Fruit fly (Drosophila melanogaster) whole organism, wandering third instar larva: Measurements from ENCODE around the gene Pmm2.

Source experiments
- Abd-B ChIP-seq: fragments of >200 bp; optimal IDR thresholded peaks from 2 replicates; lab custom pipeline; 2017; ENCODE audit warnings: missing biosample characterization, missing genetic modification characterization
- CG32264 ChIP-seq: fragments of 200-800 bp; sonication (Bioruptor generic); optimal IDR thresholded peaks from 2 replicates; lab custom pipeline; 2016; ENCODE audit warnings: missing biosample characterization, missing genetic modification characterization
- CG9705 ChIP-seq: fragments of 200-800 bp; sonication (Bioruptor generic); optimal IDR thresholded peaks from 2 replicates; lab custom pipeline; 2018; ENCODE audit warnings: missing biosample characterization, mild to moderate bottlenecking, missing genetic modification characterization
- CrebA ChIP-seq: fragments of 200-800 bp; sonication (Bioruptor generic); optimal IDR thresholded peaks from 2 replicates; lab custom pipeline; 2016; ENCODE audit warnings: missing biosample characterization, mild to moderate bottlenecking, missing genetic modification characterization, borderline replicate concordance
- Dfd ChIP-seq: fragments of >200 bp; optimal IDR thresholded peaks from 2 replicates; lab custom pipeline; 2017; ENCODE audit warnings: missing biosample characterization, missing genetic modification characterization
- Dif ChIP-seq: fragments of 200-275, 200-300 bp; sonication (Bioruptor generic); optimal IDR thresholded peaks from 2 replicates; lab custom pipeline; 2018; ENCODE audit warnings: missing biosample characterization, missing genetic modification characterization; ENCODE audit not compliant: partially characterized antibody
- GATAd ChIP-seq: sonication (Bioruptor generic); optimal IDR thresholded peaks from 2 replicates; lab custom pipeline; 2016; ENCODE audit warnings: missing biosample characterization, missing genetic modification characterization
- HLH106 ChIP-seq: fragments of 200-800 bp; optimal IDR thresholded peaks from 3 replicates; lab custom pipeline; 2019; ENCODE audit warnings: missing biosample characterization, mild to moderate bottlenecking, missing genetic modification characterization, moderate library complexity
- Hnf4 ChIP-seq: fragments of 200-800 bp; sonication (Bioruptor generic); optimal IDR thresholded peaks from 2 replicates; lab custom pipeline; 2016; ENCODE audit warnings: missing biosample characterization, mild to moderate bottlenecking, missing genetic modification characterization
- Hr78 ChIP-seq: fragments of >200 bp; optimal IDR thresholded peaks from 2 replicates; lab custom pipeline; 2017; ENCODE audit warnings: missing biosample characterization, missing genetic modification characterization
- Hr83 ChIP-seq: fragments of 200-300 bp; sonication (Bioruptor generic); optimal IDR thresholded peaks from 2 replicates; lab custom pipeline; 2016; ENCODE audit warnings: missing biosample characterization, mild to moderate bottlenecking, missing genetic modification characterization, moderate library complexity; ENCODE audit not compliant: poor library complexity, severe bottlenecking
- Jra ChIP-seq: sonication (Bioruptor generic); optimal IDR thresholded peaks from 2 replicates; lab custom pipeline; 2016; ENCODE audit warnings: missing biosample characterization, missing genetic modification characterization
- Mio ChIP-seq: sonication (Bioruptor generic); optimal IDR thresholded peaks from 2 replicates; lab custom pipeline; 2016; ENCODE audit warnings: missing biosample characterization, missing genetic modification characterization
- Myc ChIP-seq: fragments of >200 bp; optimal IDR thresholded peaks from 2 replicates; lab custom pipeline; 2017
- N ChIP-seq: fragments of >200 bp; optimal IDR thresholded peaks from 2 replicates; lab custom pipeline; 2018; ENCODE audit warnings: missing biosample characterization, missing external identifiers, missing genetic modification characterization
- OdsH ChIP-seq: fragments of 200-800 bp; sonication (Bioruptor generic); optimal IDR thresholded peaks from 2 replicates; lab custom pipeline; 2016; ENCODE audit warnings: missing biosample characterization, mild to moderate bottlenecking, missing genetic modification characterization
- Rel ChIP-seq, 2 experiments: fragments of 200-800 bp; sonication (Bioruptor generic) in 1 of 2; optimal IDR thresholded peaks; 2 replicates in 1 of 2; 3 replicates in 1 of 2; lab custom pipeline; 2016 to 2019; ENCODE audit warnings: mild to moderate bottlenecking in 2 of 2, missing biosample characterization in 2 of 2, missing genetic modification characterization in 2 of 2, moderate library complexity in 1 of 2
- Sp1 ChIP-seq: fragments of 200-800 bp; sonication (Bioruptor generic); optimal IDR thresholded peaks from 3 replicates; lab custom pipeline; 2019; ENCODE audit warnings: missing biosample characterization, mild to moderate bottlenecking, missing genetic modification characterization, moderate library complexity
- Vsx2 ChIP-seq: fragments of 200-300, 225-300 bp; sonication (Bioruptor generic); optimal IDR thresholded peaks from 2 replicates; lab custom pipeline; 2018; ENCODE audit warnings: missing biosample characterization, missing genetic modification characterization; ENCODE audit not compliant: partially characterized antibody
- br ChIP-seq: fragments of 200-800 bp; sonication (Bioruptor generic); optimal IDR thresholded peaks from 2 replicates; lab custom pipeline; 2016; ENCODE audit warnings: missing biosample characterization, missing genetic modification characterization
- brk ChIP-seq: fragments of 200-800 bp; sonication (Bioruptor generic); optimal IDR thresholded peaks from 2 replicates; lab custom pipeline; 2016; ENCODE audit warnings: missing biosample characterization, mild to moderate bottlenecking, missing genetic modification characterization
- dl ChIP-seq, 2 experiments: fragments of 175-275, 200-275 bp in 1 of 2; fragments of 200-275 bp in 1 of 2; sonication (Bioruptor generic); optimal IDR thresholded peaks; lab custom pipeline; 2018; ENCODE audit warnings: mild to moderate bottlenecking in 2 of 2, missing biosample characterization in 2 of 2, missing genetic modification characterization in 2 of 2, moderate library complexity in 2 of 2; ENCODE audit not compliant: partially characterized antibody in 2 of 2, insufficient read depth in 1 of 2
- dmrt93B ChIP-seq: fragments of 200-800 bp; sonication (Bioruptor generic); optimal IDR thresholded peaks from 2 replicates; lab custom pipeline; 2018; ENCODE audit warnings: missing biosample characterization, mild to moderate bottlenecking, missing genetic modification characterization
- dsf ChIP-seq: sonication (Bioruptor generic); optimal IDR thresholded peaks from 2 replicates; lab custom pipeline; 2016; ENCODE audit warnings: missing biosample characterization, missing genetic modification characterization, borderline replicate concordance
- ey ChIP-seq: fragments of 200-800 bp; sonication (Bioruptor generic); optimal IDR thresholded peaks from 2 replicates; lab custom pipeline; 2016; ENCODE audit warnings: missing biosample characterization, missing genetic modification characterization
- foxo ChIP-seq, 2 experiments: fragments of 200-800 bp; sonication (Bioruptor generic); optimal IDR thresholded peaks; 2 replicates in 1 of 2; 3 replicates in 1 of 2; lab custom pipeline; 2016 to 2017; ENCODE audit warnings: missing biosample characterization in 2 of 2, missing genetic modification characterization in 2 of 2
- fru ChIP-seq: fragments of 200-800 bp; sonication (Bioruptor generic); optimal IDR thresholded peaks from 3 replicates; lab custom pipeline; 2016; ENCODE audit warnings: missing biosample characterization, mild to moderate bottlenecking, missing genetic modification characterization
- h ChIP-seq: fragments of 200-800 bp; sonication (Bioruptor generic); optimal IDR thresholded peaks from 3 replicates; lab custom pipeline; 2016; ENCODE audit warnings: missing biosample characterization, mild to moderate bottlenecking, missing genetic modification characterization
- jim ChIP-seq: fragments of 175-275, 200-325 bp; sonication (Bioruptor generic); optimal IDR thresholded peaks from 2 replicates; lab custom pipeline; 2016; ENCODE audit warnings: missing biosample characterization, mild to moderate bottlenecking, missing genetic modification characterization
- lola ChIP-seq: fragments of >200 bp; optimal IDR thresholded peaks from 2 replicates; lab custom pipeline; 2017; ENCODE audit warnings: missing biosample characterization, missing genetic modification characterization
- pan ChIP-seq: fragments of >200 bp; optimal IDR thresholded peaks from 2 replicates; lab custom pipeline; 2017
- psq ChIP-seq: fragments of 200-800 bp; sonication (Bioruptor generic); optimal IDR thresholded peaks from 3 replicates; lab custom pipeline; 2017; ENCODE audit warnings: missing biosample characterization, mild to moderate bottlenecking, missing genetic modification characterization, moderate library complexity
- rgr ChIP-seq: fragments of 200-800 bp; sonication (Bioruptor generic); optimal IDR thresholded peaks from 3 replicates; lab custom pipeline; 2016; ENCODE audit warnings: missing biosample characterization, mild to moderate bottlenecking, missing genetic modification characterization
- sage ChIP-seq: fragments of 200-800 bp; sonication (Bioruptor generic); optimal IDR thresholded peaks from 2 replicates; lab custom pipeline; 2016; ENCODE audit warnings: missing biosample characterization, mild to moderate bottlenecking, missing genetic modification characterization
- sv ChIP-seq: fragments of 200-800 bp; sonication (Bioruptor generic); optimal IDR thresholded peaks from 3 replicates; lab custom pipeline; 2016; ENCODE audit warnings: missing biosample characterization, missing genetic modification characterization
- tai ChIP-seq: sonication (Bioruptor generic); optimal IDR thresholded peaks from 2 replicates; lab custom pipeline; 2016; ENCODE audit warnings: missing biosample characterization, missing genetic modification characterization
- usp ChIP-seq: fragments of >200 bp; optimal IDR thresholded peaks from 2 replicates; lab custom pipeline; 2017; ENCODE audit warnings: missing biosample characterization, missing genetic modification characterization
- woc ChIP-seq: sonication (Bioruptor generic); optimal IDR thresholded peaks from 2 replicates; lab custom pipeline; 2016; ENCODE audit warnings: missing biosample characterization, mild to moderate bottlenecking, missing genetic modification characterization

Pmm2 gene

dm6 chr3L:12503865-12504650 lies 30.3 kb upstream of the Pmm2 start, which contains the start of the genes CG10646 and vih:
Gene CG10646 (minus strand): TSS chr3L:12503894.
Gene vih (plus strand): TSS chr3L:12504292.
- TF ChIP-seq Rel (GFP tag; optimal IDR thresholded peaks at IDR 0.05; lab: Kevin White, UChicago) = no peak
- TF ChIP-seq Rel (tag; optimal IDR thresholded peaks at IDR 0.05; lab: Kevin White, UChicago) = peak; percentile 43
- TF ChIP-seq lola (GFP tag; lab: Kevin White, UChicago) = no peak
- no peak for TF ChIP-seq dl (GFP tag; optimal IDR thresholded peaks at IDR 0.05; lab: Kevin White, UChicago; ENCODE audit: insufficient read depth in 1 of 2, partially characterized antibody in 2 of 2)
- TF ChIP-seq brk (GFP tag; lab: Kevin White, UChicago) = no peak
- no peak for TF ChIP-seq sv (GFP tag; lab: Kevin White, UChicago)
- no peak for TF ChIP-seq Mio
- peak; percentile 60 for TF ChIP-seq rgr (GFP tag; lab: Kevin White, UChicago)
- peak; percentile 45 for TF ChIP-seq HLH106
- no peak for TF ChIP-seq Jra
- peak; percentile 59 for TF ChIP-seq h (GFP tag; lab: Kevin White, UChicago)
- peak in 1 of 2 experiments; percentile 66 for TF ChIP-seq foxo (GFP tag; optimal IDR thresholded peaks at IDR 0.05; lab: Kevin White, UChicago)
- TF ChIP-seq Hnf4 = no peak
- no peak for TF ChIP-seq woc (GFP tag; lab: Kevin White, UChicago)
- no peak for TF ChIP-seq CG32264 (GFP tag; lab: Kevin White, UChicago)
- TF ChIP-seq jim (GFP tag; lab: Kevin White, UChicago) = no peak
- TF ChIP-seq sage (GFP tag; lab: Kevin White, UChicago) = no peak
- peak; percentile 12 for TF ChIP-seq ey (GFP tag; lab: Kevin White, UChicago)
- TF ChIP-seq fru = peak; percentile 50
- no peak for TF ChIP-seq N (GFP tag; lab: Kevin White, UChicago)
- peak; percentile 47 for TF ChIP-seq Myc (lab: Kevin White, UChicago)
- no peak for TF ChIP-seq Hr78 (GFP tag; lab: Kevin White, UChicago)
- TF ChIP-seq pan (lab: Kevin White, UChicago) = no peak
- TF ChIP-seq CG9705 (GFP tag; lab: Kevin White, UChicago) = peak; percentile 40
- no peak for TF ChIP-seq Abd-B (GFP tag; lab: Kevin White, UChicago)
- TF ChIP-seq dmrt93B (GFP tag; lab: Kevin White, UChicago) = no peak
- peak; percentile 47 for TF ChIP-seq Hr83 (GFP tag; lab: Kevin White, UChicago)
- TF ChIP-seq CrebA (GFP tag; lab: Kevin White, UChicago) = no peak
- TF ChIP-seq Dif (GFP tag; lab: Kevin White, UChicago) = no peak
- TF ChIP-seq Dfd (GFP tag; lab: Kevin White, UChicago) = no peak
- TF ChIP-seq br (GFP tag; lab: Kevin White, UChicago) = peak; percentile 11
- peak; percentile 54 for TF ChIP-seq Sp1
- no peak for TF ChIP-seq Vsx2 (GFP tag; lab: Kevin White, UChicago)
- TF ChIP-seq OdsH (GFP tag; lab: Kevin White, UChicago) = peak; percentile 37
- peak; percentile 67 for TF ChIP-seq psq
- no peak for TF ChIP-seq usp (GFP tag; lab: Kevin White, UChicago)
- peak; percentile 24 for TF ChIP-seq dsf (GFP tag; lab: Kevin White, UChicago)
- TF ChIP-seq tai (GFP tag; lab: Kevin White, UChicago) = no peak
- TF ChIP-seq GATAd = no peak

dm6 chr3L:12505990-12506389 lies 28.4 kb upstream of the Pmm2 start:
- TF ChIP-seq pan (lab: Kevin White, UChicago) (no peak), ey (GFP tag; lab: Kevin White, UChicago) (no peak), Hnf4 (no peak), OdsH (GFP tag; lab: Kevin White, UChicago) (no peak), dl (GFP tag; optimal IDR thresholded peaks at IDR 0.05; lab: Kevin White, UChicago; ENCODE audit: insufficient read depth in 1 of 2, partially characterized antibody in 2 of 2) (no peak), dmrt93B (GFP tag; lab: Kevin White, UChicago) (no peak), sage (GFP tag; lab: Kevin White, UChicago) (no peak), Myc (lab: Kevin White, UChicago) (no peak), dsf (GFP tag; lab: Kevin White, UChicago) (no peak), fru (no peak), br (GFP tag; lab: Kevin White, UChicago) (no peak), Abd-B (GFP tag; lab: Kevin White, UChicago) (no peak), foxo (GFP tag; optimal IDR thresholded peaks at IDR 0.05; lab: Kevin White, UChicago) (no peak), Jra (no peak), Vsx2 (GFP tag; lab: Kevin White, UChicago) (no peak), h (GFP tag; lab: Kevin White, UChicago) (no peak), Dif (GFP tag; lab: Kevin White, UChicago) (no peak), CrebA (GFP tag; lab: Kevin White, UChicago) (no peak), rgr (GFP tag; lab: Kevin White, UChicago) (no peak)
- TF ChIP-seq, all 38 proteins: peak for 0
